Worm (Caenorhabditis elegans): ENCODE results near the gene srz-5.
"Not testable (repeated sequence)": the region's sequence is repeated elsewhere in the genome, so short reads cannot be mapped to it uniquely, and the experiment has no call there.

Gene srz-5

DNA sequence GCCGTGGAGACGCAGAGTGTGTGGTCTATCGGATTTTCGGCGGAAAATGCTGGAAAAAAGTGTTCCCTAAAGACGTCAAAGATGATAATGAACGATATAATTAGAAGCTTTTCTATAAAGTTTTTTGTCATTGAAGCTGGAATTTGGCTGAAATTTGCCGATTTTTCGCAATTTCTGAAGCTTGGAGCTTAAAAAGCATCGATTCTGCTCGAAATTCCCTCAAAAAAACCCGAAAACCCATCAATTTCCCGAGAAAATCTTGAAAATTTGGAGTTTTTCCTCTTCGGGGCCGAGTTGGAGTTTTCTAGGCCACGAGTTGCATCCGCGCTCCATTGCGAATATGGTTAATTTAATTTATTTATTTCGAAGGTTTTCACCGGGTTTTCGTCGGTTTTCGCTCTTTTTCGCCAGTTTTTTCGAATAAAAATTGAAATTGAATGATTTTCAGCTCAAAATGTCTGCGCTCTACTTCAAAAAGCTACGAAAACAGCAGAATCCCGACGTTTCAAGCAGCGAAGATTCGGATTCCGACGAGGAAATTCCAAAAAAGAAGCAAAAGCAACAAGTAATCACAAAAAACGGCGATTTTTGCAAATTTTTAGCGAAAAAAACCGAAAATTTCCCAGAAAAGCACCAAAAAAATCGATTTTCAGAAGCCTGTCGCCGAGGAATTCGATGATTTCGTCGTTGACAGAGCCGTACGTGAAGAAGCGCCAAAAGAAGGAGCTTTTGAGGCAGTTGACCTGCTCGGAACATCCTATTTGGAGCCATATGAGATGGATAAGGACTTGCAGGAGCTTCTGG is 11.8 kb downstream of the srz-5 start, which contains the start of the genes col-71 and Y49F6B.2 (continued):
- TF ChIP-seq lin-15B (tag; optimal IDR thresholded peaks at IDR 0.05) (peak; percentile 90), ama-1 (optimal IDR thresholded peaks at IDR 0.05) (no peak), grh-1 (GFP tag; IDR thresholded peaks at IDR 0.05) (peak; percentile 57), fos-1 (tag; optimal IDR thresholded peaks at IDR 0.05) (peak; percentile 64), elt-3 (tag; optimal IDR thresholded peaks at IDR 0.05) (peak in 2 of 6 experiments; percentile 21 to 40), hpl-2 (GFP tag; optimal IDR thresholded peaks at IDR 0.05) (no peak), nhr-76 (tag; optimal IDR thresholded peaks at IDR 0.05) (no peak), mef-2 (tag; optimal IDR thresholded peaks at IDR 0.05) (no peak), nhr-12 (tag; optimal IDR thresholded peaks at IDR 0.05) (no peak)

DNA sequence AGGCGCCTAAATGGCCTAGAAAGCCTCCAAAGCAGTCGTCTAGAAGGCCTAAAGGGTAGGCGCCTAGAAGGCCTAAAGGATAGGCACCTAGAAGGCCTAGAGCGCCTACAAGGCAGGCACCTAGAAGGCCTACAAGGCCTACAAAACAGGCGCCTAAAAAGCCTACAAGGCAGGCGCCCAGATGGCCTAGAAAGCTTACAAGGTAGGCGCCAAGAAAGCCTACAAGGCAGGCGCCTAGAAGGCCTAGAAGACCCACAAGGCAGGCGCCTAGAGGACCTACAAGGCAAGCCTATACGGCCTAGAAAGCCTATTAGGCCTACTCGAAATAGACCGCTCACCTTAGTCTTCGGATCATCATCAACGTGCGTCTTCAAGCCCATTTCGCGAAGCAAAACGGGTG is 12.5 kb downstream of the srz-5 start:
- TF ChIP-seq sptf-1 (tag; optimal IDR thresholded peaks at IDR 0.05) (no peak), mep-1 (tag; optimal IDR thresholded peaks at IDR 0.05) (no peak), lsy-2 (tag; optimal IDR thresholded peaks at IDR 0.05) (no peak), ceh-82 (tag; optimal IDR thresholded peaks at IDR 0.05) (no peak), F16B12.6 (tag; optimal IDR thresholded peaks at IDR 0.05) (no peak), lir-3 (tag; optimal IDR thresholded peaks at IDR 0.05; ENCODE audit: poor library complexity) (no peak), dpl-1 (GFP tag; optimal IDR thresholded peaks at IDR 0.05) (no peak), tlp-1 (tag; optimal IDR thresholded peaks at IDR 0.05) (no peak), hlh-4 (tag; optimal IDR thresholded peaks at IDR 0.05) (no peak), ceh-88 (GFP tag; IDR thresholded peaks at IDR 0.05) (no peak)

DNA sequence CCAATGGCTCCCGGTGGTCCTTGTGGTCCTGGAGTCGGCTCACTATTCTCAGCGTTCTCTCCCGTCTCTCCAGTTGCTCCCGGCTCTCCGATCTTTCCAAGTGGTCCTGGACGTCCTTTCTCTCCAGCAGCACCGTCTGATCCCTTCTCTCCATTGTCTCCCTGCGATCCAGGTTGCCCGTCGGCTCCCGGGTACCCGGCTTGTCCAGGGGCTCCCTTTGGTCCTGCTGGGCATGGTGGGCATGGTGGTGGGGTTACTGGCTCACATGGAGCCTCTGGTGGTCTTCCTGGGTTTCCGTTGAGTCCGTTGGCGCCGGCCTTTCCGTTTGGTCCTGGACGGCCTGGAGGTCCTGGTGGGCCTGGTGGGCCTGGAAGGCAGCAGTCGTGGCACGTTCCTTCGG is 14.2 kb downstream of the srz-5 start:
- TF ChIP-seq nhr-85 (tag): peak; percentile 19
- TF ChIP-seq mef-2 (tag; optimal IDR thresholded peaks at IDR 0.05): no peak

DNA sequence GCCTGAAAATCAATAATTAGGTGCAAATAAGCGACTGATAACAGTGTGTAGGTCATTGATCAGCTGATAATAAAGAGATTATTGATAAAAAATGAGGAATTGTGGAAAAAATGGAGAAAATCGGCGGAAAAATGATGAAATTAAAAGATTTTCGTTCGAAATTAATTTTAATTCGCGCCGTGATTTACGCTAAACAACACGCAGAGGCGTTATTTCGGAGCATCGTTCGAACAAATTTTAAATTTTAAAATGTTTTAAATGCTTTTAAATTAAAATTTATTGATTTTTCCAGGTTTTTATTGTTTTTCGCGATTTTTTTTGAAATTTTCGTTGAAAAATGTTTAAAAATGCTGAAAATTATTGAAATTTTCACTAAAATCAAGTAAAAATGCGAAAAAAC is 15.1 kb downstream of the srz-5 start, which contains the start of gene Y49F6B.9:
TSS of gene Y49F6B.9 (minus strand) at position 2 of the 400 bp plus-strand sequence.
- TF ChIP-seq efl-1 (optimal IDR thresholded peaks at IDR 0.05) (peak in 1 of 2 experiments; percentile 92), efl-1 (GFP tag; optimal IDR thresholded peaks at IDR 0.05 in 1 of 2) (no peak), ceh-63 (GFP tag; optimal IDR thresholded peaks at IDR 0.05) (no peak), irx-1 (tag; optimal IDR thresholded peaks at IDR 0.05) (no peak), lin-35 (GFP tag; optimal IDR thresholded peaks at IDR 0.05) (peak in 1 of 2 experiments; percentile 9), skn-1 (tag; optimal IDR thresholded peaks at IDR 0.05) (no peak)

DNA sequence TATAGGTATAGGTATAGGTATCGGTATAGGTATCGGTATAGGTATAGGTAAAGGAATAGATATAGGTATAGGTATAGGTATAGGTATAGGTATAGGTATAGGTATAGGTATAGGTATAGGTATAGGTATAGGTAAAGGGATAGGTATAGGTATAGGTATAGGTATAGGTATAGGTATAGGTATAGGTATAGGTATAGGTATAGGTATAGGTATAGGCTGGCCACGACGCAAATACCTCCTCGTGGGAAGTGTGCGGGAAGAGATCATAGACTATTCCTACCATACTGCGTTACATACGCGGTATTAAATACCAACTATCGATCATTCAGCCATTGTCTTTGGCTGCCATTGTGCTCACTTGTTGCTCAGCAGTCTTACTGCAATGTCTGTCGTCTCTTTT is 23.7 kb downstream of the srz-5 start, which contains the start of gene fbxb-112:
TSS of gene fbxb-112 (plus strand) at position 301 of the 400 bp plus-strand sequence.
- TF ChIP-seq dpl-1 (GFP tag; optimal IDR thresholded peaks at IDR 0.05); egl-13 (tag; optimal IDR thresholded peaks at IDR 0.05); dsc-1 (tag; optimal IDR thresholded peaks at IDR 0.05): not testable (repeated sequence)

DNA sequence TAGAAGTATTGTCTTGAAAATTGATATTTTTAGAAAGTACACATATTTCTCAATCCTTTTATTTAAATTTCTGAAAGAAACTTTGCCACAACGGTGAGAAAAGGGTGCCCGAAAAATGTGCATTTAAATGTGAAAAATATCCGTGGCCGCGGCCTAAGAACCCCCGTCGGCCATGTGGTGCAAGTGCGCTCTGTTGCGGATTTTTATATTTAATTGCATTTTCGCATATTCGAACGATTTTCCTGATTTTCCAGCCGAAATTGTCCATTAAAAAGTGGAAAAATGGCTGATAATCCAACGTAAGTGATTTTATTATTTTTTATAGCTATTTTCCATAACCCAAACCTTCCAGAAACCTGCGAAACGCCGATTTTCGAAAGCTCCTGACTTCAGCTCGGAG is 32.3 kb downstream of the srz-5 start, which contains the start of gene smu-2:
TSS of gene smu-2 (plus strand) at position 178 of the 400 bp plus-strand sequence.
- TF ChIP-seq nhr-20 (tag; optimal IDR thresholded peaks at IDR 0.05) (peak; percentile 56), tlp-1 (tag; optimal IDR thresholded peaks at IDR 0.05) (no peak), egl-13 (tag; optimal IDR thresholded peaks at IDR 0.05) (peak; percentile 25), dpl-1 (GFP tag; optimal IDR thresholded peaks at IDR 0.05) (peak; percentile 50 to 73 (median 64)), ceh-90 (tag; optimal IDR thresholded peaks at IDR 0.05) (peak; percentile 84), mab-9 (GFP tag; IDR thresholded peaks at IDR 0.05) (peak; percentile 54), lsy-2 (tag; optimal IDR thresholded peaks at IDR 0.05) (peak; percentile 69 to 75), nhr-19 (GFP tag; conservative IDR thresholded peaks at IDR 0.05) (peak; percentile 57), ces-1 (GFP tag; optimal IDR thresholded peaks at IDR 0.05) (peak; percentile 70), lin-14 (GFP tag; optimal IDR thresholded peaks at IDR 0.05) (no peak), irx-1 (tag; optimal IDR thresholded peaks at IDR 0.05) (peak; percentile 82), lir-3 (tag; optimal IDR thresholded peaks at IDR 0.05; ENCODE audit: poor library complexity) (peak; percentile 87), C16A3.4 (tag; optimal IDR thresholded peaks at IDR 0.05) (peak; percentile 56), nhr-237 (tag; optimal IDR thresholded peaks at IDR 0.05) (peak; percentile 39), pag-3 (tag; optimal IDR thresholded peaks at IDR 0.05; ENCODE audit: borderline replicate concordance, insufficient read depth) (no peak), rnt-1 (tag; optimal IDR thresholded peaks at IDR 0.05) (peak; percentile 97), nhr-90 (tag; optimal IDR thresholded peaks at IDR 0.05; ENCODE audit: poor library complexity) (peak; percentile 68), dsc-1 (tag; optimal IDR thresholded peaks at IDR 0.05) (no peak), swsn-7 (tag; optimal IDR thresholded peaks at IDR 0.05) (no peak), F16B12.6 (tag; optimal IDR thresholded peaks at IDR 0.05) (peak; percentile 53), fkh-4 (tag; optimal IDR thresholded peaks at IDR 0.05; ENCODE audit: borderline replicate concordance) (peak; percentile 82)
